Worm (Caenorhabditis elegans) whole organism, early embryonic: ENCODE results near the gene Y17D7C.6.

ENCODE experiments used
- aly-1 ChIP-seq: sonication (generic microtip); optimal IDR thresholded peaks from 2 replicates; lab custom pipeline; 2016; ENCODE audit warnings: missing genetic modification characterization, missing compliant biosample characterization
- ama-1 ChIP-seq: fragments of 150-350 bp; optimal IDR thresholded peaks from 2 replicates; lab custom pipeline; 2014
- ceh-13 ChIP-seq: fragments of 200-800 bp; sonication (Bioruptor generic); optimal IDR thresholded peaks from 2 replicates; lab custom pipeline; 2018; ENCODE audit warnings: mild to moderate bottlenecking, missing genetic modification characterization, missing compliant biosample characterization
- ceh-36 ChIP-seq: sonication (generic microtip); optimal IDR thresholded peaks from 2 replicates; lab custom pipeline; 2016; ENCODE audit warnings: missing genetic modification characterization, inconsistent platforms, missing compliant biosample characterization
- ets-7 ChIP-seq: sonication (generic microtip); optimal IDR thresholded peaks from 2 replicates; lab custom pipeline; 2016; ENCODE audit warnings: missing genotype, missing genetic modification characterization, missing compliant biosample characterization
- flt-1 ChIP-seq: fragments of 200-800 bp; sonication (Bioruptor generic); IDR thresholded peaks from 2 replicates; pipeline ENCODE4 v1.3.6; 2022; ENCODE audit warnings: missing genetic modification characterization, missing compliant biosample characterization
- hmbx-1 ChIP-seq: sonication (generic microtip); optimal IDR thresholded peaks from 2 replicates; lab custom pipeline; 2016; ENCODE audit warnings: mild to moderate bottlenecking, missing genetic modification characterization, missing compliant biosample characterization
- hmg-4 ChIP-seq: fragments of 200-800 bp; sonication (Bioruptor generic); optimal IDR thresholded peaks from 2 replicates; lab custom pipeline; 2018; ENCODE audit warnings: mild to moderate bottlenecking, missing genetic modification characterization, missing compliant biosample characterization
- pes-1 ChIP-seq: fragments of 200-800 bp; sonication (Bioruptor generic); IDR thresholded peaks from 2 replicates; pipeline ENCODE4 v1.3.6; 2022; ENCODE audit warnings: missing genetic modification reagents, missing genetic modification characterization, missing compliant biosample characterization
- tbx-11 ChIP-seq: fragments of 200-800 bp; sonication (Bioruptor generic); IDR thresholded peaks from 2 replicates; pipeline ENCODE4 v1.3.6; 2022; ENCODE audit warnings: missing genetic modification characterization, missing compliant biosample characterization
- tbx-37 ChIP-seq: fragments of 200-800 bp; sonication (Bioruptor generic); conservative IDR thresholded peaks from 2 replicates; pipeline ENCODE4 v1.3.6; 2022; ENCODE audit warnings: missing genetic modification reagents, missing genetic modification characterization, missing compliant biosample characterization

- TF ChIP-seq tbx-37 (GFP tag; lab: Robert Waterston, UW) (no peak), hmbx-1 (tag; lab: Kevin White, UChicago) (no peak), ama-1 (no peak), aly-1 (tag; lab: Kevin White, UChicago) (no peak), flt-1 (GFP tag; lab: Robert Waterston, UW) (no peak), tbx-11 (GFP tag; lab: Robert Waterston, UW) (no peak), ets-7 (tag; lab: Kevin White, UChicago) (no peak), pes-1 (GFP tag; lab: Robert Waterston, UW) (no peak), ceh-13 (no peak), ceh-36 (no peak), hmg-4 (GFP tag; lab: Kevin White, UChicago) (no peak)
These were observed 32.5 kb downstream of the Y17D7C.6 start, which contains the start of gene clec-250 for ce11 chrV:18742108-18742507.
